Worm (Caenorhabditis elegans) whole organism, mixed stage, embryonic: ENCODE measurements around the gene famh-136.

Experiments used
- M03D4.4 ChIP-seq: sonication (generic microtip); optimal IDR thresholded peaks from 2 replicates; lab custom pipeline; 2017; ENCODE audit warnings: mild to moderate bottlenecking, missing genetic modification characterization, missing compliant biosample characterization
- bed-3 ChIP-seq: fragments of 200-800 bp; sonication (Bioruptor generic); optimal IDR thresholded peaks from 3 replicates; lab custom pipeline; 2018; ENCODE audit warnings: mild to moderate bottlenecking, missing genetic modification characterization, moderate library complexity, missing compliant biosample characterization
- blmp-1 ChIP-seq: fragments of 150-350 bp; optimal IDR thresholded peaks from 2 replicates; lab custom pipeline; 2014; ENCODE audit warnings: missing biosample characterization, missing genetic modification characterization
- ceh-39 ChIP-seq: fragments of 150-350 bp; optimal IDR thresholded peaks from 2 replicates; lab custom pipeline; 2014; ENCODE audit warnings: missing biosample characterization, missing genetic modification characterization
- ceh-43 ChIP-seq: fragments of 200-800 bp; sonication (Bioruptor generic); optimal IDR thresholded peaks from 2 replicates; lab custom pipeline; 2018; ENCODE audit warnings: mild to moderate bottlenecking, missing genetic modification characterization, moderate library complexity, missing compliant biosample characterization
- ceh-83 ChIP-seq: fragments of 200-800 bp; sonication (Bioruptor generic); optimal IDR thresholded peaks from 2 replicates; lab custom pipeline; 2018; ENCODE audit warnings: mild to moderate bottlenecking, missing genetic modification characterization, missing compliant biosample characterization
- ces-1 ChIP-seq: fragments of 150-350 bp; optimal IDR thresholded peaks from 2 replicates; lab custom pipeline; 2014; ENCODE audit warnings: missing biosample characterization, missing genetic modification reagents, missing genetic modification characterization
- cnd-1 ChIP-seq: fragments of 200-800 bp; sonication (Bioruptor generic); optimal IDR thresholded peaks from 2 replicates; lab custom pipeline; 2018; ENCODE audit warnings: mild to moderate bottlenecking, missing genetic modification characterization, missing compliant biosample characterization
- drap-1 ChIP-seq: fragments of 200-800 bp; sonication (Bioruptor generic); optimal IDR thresholded peaks from 3 replicates; lab custom pipeline; 2018; ENCODE audit warnings: mild to moderate bottlenecking, missing genetic modification characterization, missing compliant biosample characterization
- elt-1 ChIP-seq: sonication (generic microtip); optimal IDR thresholded peaks from 2 replicates; lab custom pipeline; 2017; ENCODE audit warnings: missing genetic modification characterization, mild to moderate bottlenecking, missing compliant biosample characterization, antibody characterized with exemption, moderate library complexity, borderline replicate concordance; ENCODE audit not compliant: insufficient read depth
- elt-3 ChIP-seq: fragments of 150-350 bp; optimal IDR thresholded peaks from 2 replicates; lab custom pipeline; 2014; ENCODE audit warnings: missing biosample characterization, missing genetic modification characterization
- flh-1 ChIP-seq: fragments of 200-800 bp; sonication (Bioruptor generic); optimal IDR thresholded peaks from 2 replicates; lab custom pipeline; 2018; ENCODE audit warnings: mild to moderate bottlenecking, missing genetic modification characterization, moderate library complexity, missing compliant biosample characterization
- ham-2 ChIP-seq: fragments of 200-800 bp; sonication (Bioruptor generic); optimal IDR thresholded peaks from 2 replicates; lab custom pipeline; 2018; ENCODE audit warnings: mild to moderate bottlenecking, missing genetic modification characterization, missing compliant biosample characterization
- hlh-1 ChIP-seq: fragments of 150-350 bp; optimal IDR thresholded peaks from 2 replicates; lab custom pipeline; 2014; ENCODE audit warnings: missing biosample characterization, missing genetic modification reagents, missing genetic modification characterization
- lin-13 ChIP-seq: fragments of 150-350 bp; optimal IDR thresholded peaks from 2 replicates; lab custom pipeline; 2014; ENCODE audit warnings: missing biosample characterization, missing genetic modification characterization
- lin-32 ChIP-seq: fragments of 200-800 bp; sonication (Bioruptor generic); optimal IDR thresholded peaks from 2 replicates; lab custom pipeline; 2018; ENCODE audit warnings: mild to moderate bottlenecking, missing genetic modification characterization, missing compliant biosample characterization
- lsy-2 ChIP-seq: fragments of 150-350 bp; optimal IDR thresholded peaks from 2 replicates; lab custom pipeline; 2014; ENCODE audit warnings: missing biosample characterization, missing genetic modification characterization
- mab-5 ChIP-seq: fragments of 150-350 bp; optimal IDR thresholded peaks from 2 replicates; lab custom pipeline; 2014; ENCODE audit warnings: missing biosample characterization, missing genetic modification characterization
- mep-1 ChIP-seq: fragments of 150-350 bp; optimal IDR thresholded peaks from 2 replicates; lab custom pipeline; 2017; ENCODE audit warnings: missing biosample characterization, missing genetic modification reagents, missing genetic modification characterization, inconsistent platforms
- mls-2 ChIP-seq: sonication (generic microtip); optimal IDR thresholded peaks from 2 replicates; lab custom pipeline; 2016; ENCODE audit warnings: mild to moderate bottlenecking, missing genetic modification characterization, moderate library complexity, missing compliant biosample characterization
- nhr-12 ChIP-seq: fragments of 150-350 bp; optimal IDR thresholded peaks from 2 replicates; lab custom pipeline; 2014; ENCODE audit warnings: missing biosample characterization, missing genetic modification characterization
- nhr-2 ChIP-seq: fragments of 150-350 bp; optimal IDR thresholded peaks from 2 replicates; lab custom pipeline; 2014; ENCODE audit warnings: missing biosample characterization, missing genetic modification characterization
- nhr-237 ChIP-seq: fragments of 150-350 bp; optimal IDR thresholded peaks from 2 replicates; lab custom pipeline; 2014; ENCODE audit warnings: missing biosample characterization, missing genetic modification characterization
- nhr-28 ChIP-seq: fragments of 150-350 bp; optimal IDR thresholded peaks from 2 replicates; lab custom pipeline; 2014; ENCODE audit warnings: missing biosample characterization, missing genetic modification characterization
- nhr-76 ChIP-seq: sonication (generic microtip); optimal IDR thresholded peaks from 2 replicates; lab custom pipeline; 2017; ENCODE audit warnings: missing biosample characterization, missing genetic modification characterization
- pha-4 ChIP-seq: fragments of 150-350 bp; optimal IDR thresholded peaks from 2 replicates; lab custom pipeline; 2018; ENCODE audit warnings: missing biosample characterization, missing genetic modification reagents, missing genetic modification characterization
- sem-2 ChIP-seq: fragments of 200-800 bp; sonication (Bioruptor generic); optimal IDR thresholded peaks from 2 replicates; lab custom pipeline; 2018; ENCODE audit warnings: mild to moderate bottlenecking, missing genetic modification characterization, missing compliant biosample characterization
- snpc-4 ChIP-seq: fragments of 150-350 bp; optimal IDR thresholded peaks from 2 replicates; lab custom pipeline; 2014; ENCODE audit warnings: missing biosample characterization, missing genetic modification characterization
- sptf-1 ChIP-seq: sonication (generic microtip); optimal IDR thresholded peaks from 2 replicates; lab custom pipeline; 2017; ENCODE audit warnings: mild to moderate bottlenecking, missing genetic modification characterization, moderate library complexity, missing compliant biosample characterization
- tbx-8 ChIP-seq: fragments of 200-800 bp; sonication (Bioruptor generic); optimal IDR thresholded peaks from 2 replicates; lab custom pipeline; 2018; ENCODE audit warnings: mild to moderate bottlenecking, missing genetic modification characterization, moderate library complexity, missing compliant biosample characterization
- unc-120 ChIP-seq: sonication (generic microtip); optimal IDR thresholded peaks from 2 replicates; lab custom pipeline; 2017; ENCODE audit warnings: missing genetic modification characterization, missing compliant biosample characterization; ENCODE audit not compliant: poor library complexity, severe bottlenecking
- unc-39 ChIP-seq: fragments of 150-350 bp; optimal IDR thresholded peaks from 2 replicates; lab custom pipeline; 2014; ENCODE audit warnings: missing biosample characterization, missing genetic modification characterization
- unc-62 ChIP-seq: fragments of 150-350 bp; optimal IDR thresholded peaks from 2 replicates; lab custom pipeline; 2014; ENCODE audit warnings: missing biosample characterization, missing genetic modification reagents, missing genetic modification characterization
- zip-8 ChIP-seq: fragments of 150-350 bp; optimal IDR thresholded peaks from 2 replicates; lab custom pipeline; 2014; ENCODE audit warnings: missing biosample characterization, missing genetic modification characterization
- ztf-11 ChIP-seq: fragments of 150-350 bp; optimal IDR thresholded peaks from 2 replicates; lab custom pipeline; 2014; ENCODE audit warnings: missing biosample characterization, missing genetic modification characterization

famh-136 gene

DNA sequence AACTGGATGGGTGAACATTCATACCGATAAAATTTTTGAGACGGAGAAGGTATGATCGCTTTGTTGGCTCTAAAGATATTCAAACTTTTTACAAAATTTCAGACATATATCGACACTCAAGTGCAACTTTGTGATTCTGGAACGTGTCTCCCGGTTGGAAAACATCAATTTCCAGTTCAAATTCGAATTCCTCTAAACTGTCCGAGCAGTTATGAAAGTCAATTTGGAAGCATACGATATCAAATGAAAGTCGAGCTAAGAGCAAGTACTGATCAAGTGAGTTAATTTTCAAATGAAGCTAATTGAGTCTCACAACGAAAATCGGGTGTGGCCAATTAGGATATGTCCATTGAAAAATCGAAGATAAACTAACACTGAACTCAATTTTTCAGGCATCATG lies 46.8 kb downstream of the famh-136 start:
- no peak for TF ChIP-seq hlh-1 (tag; lab: Kevin White, UChicago)
- no peak for TF ChIP-seq unc-62 (GFP tag; lab: Kevin White, UChicago)
- TF ChIP-seq zip-8 (tag; lab: Kevin White, UChicago) = no peak
- TF ChIP-seq nhr-12 (tag; lab: Kevin White, UChicago) = no peak
- no peak for TF ChIP-seq flh-1
- TF ChIP-seq mls-2 (tag; lab: Kevin White, UChicago) = no peak
- TF ChIP-seq cnd-1 (tag; lab: Kevin White, UChicago) = no peak
- no peak for TF ChIP-seq ham-2
- no peak for TF ChIP-seq sem-2
- TF ChIP-seq lsy-2 (tag; lab: Kevin White, UChicago) = no peak
- no peak for TF ChIP-seq nhr-28
- TF ChIP-seq unc-39 = no peak

DNA sequence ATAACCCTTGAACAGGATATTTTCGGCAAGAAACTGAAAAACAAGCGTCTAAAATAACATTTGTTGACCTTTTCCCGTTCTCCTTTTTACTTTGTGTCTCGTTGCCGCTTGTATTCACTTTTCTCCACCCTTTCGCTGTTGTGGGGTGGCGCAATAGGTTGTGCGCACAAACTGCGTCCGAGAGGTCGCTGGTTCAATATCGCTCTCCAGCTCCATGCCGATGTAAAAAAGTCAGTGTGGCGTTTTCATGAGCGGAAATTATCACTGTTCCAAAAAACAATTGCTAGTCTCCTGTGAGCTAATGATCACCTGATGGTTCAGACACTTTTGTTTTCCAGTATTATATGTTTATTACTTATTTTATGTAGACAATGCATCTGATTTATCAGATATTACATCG lies 50.0 kb downstream of the famh-136 start:
- peak; percentile 93 for TF ChIP-seq lin-32 (GFP tag; lab: Kevin White, UChicago)
- TF ChIP-seq nhr-2 = no peak
- peak; percentile 94 for TF ChIP-seq ham-2
- TF ChIP-seq unc-62 (GFP tag; lab: Kevin White, UChicago) = peak; percentile 50
- no peak for TF ChIP-seq nhr-12 (tag; lab: Kevin White, UChicago)
- peak; percentile 84 for TF ChIP-seq flh-1
- no peak for TF ChIP-seq mab-5 (tag; lab: Kevin White, UChicago)
- peak; percentile 50 for TF ChIP-seq nhr-28
- peak; percentile 29 for TF ChIP-seq zip-8 (tag; lab: Kevin White, UChicago)
- peak; percentile 70 for TF ChIP-seq tbx-8 (GFP tag; lab: Kevin White, UChicago)
- peak; percentile 77 for TF ChIP-seq bed-3
- peak; percentile 86 for TF ChIP-seq sem-2
- TF ChIP-seq pha-4 (tag; lab: Kevin White, UChicago) = peak; percentile 69
- TF ChIP-seq mls-2 (tag; lab: Kevin White, UChicago) = peak; percentile 97
- peak; percentile 31 for TF ChIP-seq ceh-39 (tag; lab: Kevin White, UChicago)
- TF ChIP-seq cnd-1 (tag; lab: Kevin White, UChicago) = peak; percentile 96
- TF ChIP-seq nhr-237 = peak; percentile 21
- TF ChIP-seq snpc-4 (tag; lab: Kevin White, UChicago) = no peak
- peak; percentile 42 for TF ChIP-seq ztf-11 (tag; lab: Kevin White, UChicago)
- peak; percentile 45 for TF ChIP-seq elt-3
- TF ChIP-seq lin-13 (tag; lab: Kevin White, UChicago) = peak; percentile 34
- peak; percentile 62 for TF ChIP-seq hlh-1 (tag; lab: Kevin White, UChicago)
- TF ChIP-seq lsy-2 (tag; lab: Kevin White, UChicago) = peak; percentile 17
- TF ChIP-seq elt-1 (tag; lab: Kevin White, UChicago) = peak; percentile 28
- peak; percentile 95 for TF ChIP-seq drap-1 (GFP tag; lab: Kevin White, UChicago)
- TF ChIP-seq sptf-1 (tag; lab: Kevin White, UChicago) = peak; percentile 96
- TF ChIP-seq unc-120 (tag; lab: Kevin White, UChicago) = peak; percentile 88
- TF ChIP-seq nhr-76 (tag; lab: Kevin White, UChicago) = no peak
- TF ChIP-seq ceh-83 (GFP tag; lab: Kevin White, UChicago) = peak; percentile 53
- TF ChIP-seq ceh-43 (GFP tag; lab: Kevin White, UChicago) = peak; percentile 89
- TF ChIP-seq ces-1 (GFP tag; lab: Kevin White, UChicago) = no peak
- peak; percentile 66 for TF ChIP-seq unc-39
- no peak for TF ChIP-seq blmp-1 (tag; lab: Kevin White, UChicago)
- TF ChIP-seq M03D4.4 (tag; lab: Kevin White, UChicago) = peak; percentile 96
- TF ChIP-seq mep-1 (tag; lab: Kevin White, UChicago) = no peak
- TF ChIP-seq, all 35 proteins: peak for 27
